Fruit fly (Drosophila melanogaster): ENCODE data around the gene CG17544.

The CG17544 gene

DNA sequence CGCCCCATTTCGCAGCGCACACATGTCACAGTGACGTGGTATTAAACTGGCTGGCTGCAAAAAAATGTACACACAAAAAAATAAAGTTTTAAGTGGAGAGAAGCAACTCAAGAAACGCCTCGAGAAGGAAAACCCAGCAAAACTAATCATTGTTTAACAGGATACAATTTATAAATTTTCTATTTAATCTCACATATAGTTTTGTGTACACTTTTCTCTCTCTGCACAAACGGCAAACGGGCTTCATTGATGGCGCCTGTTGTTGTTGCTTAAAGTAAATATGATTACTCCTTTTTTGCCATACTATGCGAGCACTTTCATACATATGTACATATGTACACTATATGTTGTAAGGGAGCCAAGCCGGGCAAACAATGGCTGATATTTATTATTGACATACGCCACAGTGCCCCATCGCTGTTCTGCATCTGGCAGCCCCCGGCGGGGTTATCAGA lies 40.2 kb downstream of the CG17544 start (continued):
- TF ChIP-seq CG15269 (tag; optimal IDR thresholded peaks at IDR 0.05) = no peak
- peak; percentile 70 for TF ChIP-seq btn (GFP tag; optimal IDR thresholded peaks at IDR 0.05)
- peak; percentile 74 for TF ChIP-seq CG3407 (GFP tag; optimal IDR thresholded peaks at IDR 0.05)
- TF ChIP-seq CG31365 (tag; optimal IDR thresholded peaks at IDR 0.05) = no peak
- peak; percentile 29 for TF ChIP-seq kay (GFP tag; optimal IDR thresholded peaks at IDR 0.05)
- no peak for TF ChIP-seq Tbp (GFP tag; optimal IDR thresholded peaks at IDR 0.05)
- peak; percentile 54 for TF ChIP-seq ara (GFP tag; IDR thresholded peaks at IDR 0.05)
- no peak for TF ChIP-seq her (GFP tag; optimal IDR thresholded peaks at IDR 0.05)
- no peak for TF ChIP-seq C15 (GFP tag; IDR thresholded peaks at IDR 0.05)
- TF ChIP-seq odd (GFP tag; optimal IDR thresholded peaks at IDR 0.05) = peak; percentile 9
- TF ChIP-seq ATbp (GFP tag; optimal IDR thresholded peaks at IDR 0.05) = peak; percentile 69
- TF ChIP-seq CG11085 (GFP tag; IDR thresholded peaks at IDR 0.05) = no peak
- TF ChIP-seq Sox100B (GFP tag; optimal IDR thresholded peaks at IDR 0.05) = peak; percentile 71
- TF ChIP-seq CG11398 (GFP tag; optimal IDR thresholded peaks at IDR 0.05) = peak; percentile 55
- no peak for TF ChIP-seq toy (GFP tag; IDR thresholded peaks at IDR 0.05)
- no peak for TF ChIP-seq CG10321 (GFP tag; IDR thresholded peaks at IDR 0.05)
- TF ChIP-seq Myb (GFP tag; optimal IDR thresholded peaks at IDR 0.05) = peak; percentile 10
- no peak for TF ChIP-seq CG43689 (GFP tag; IDR thresholded peaks at IDR 0.05)
- no peak; the same call in 1 of the 2 replicates for TF ChIP-seq sob (GFP tag; IDR thresholded peaks at IDR 0.05)
- TF ChIP-seq pita (GFP tag; optimal IDR thresholded peaks at IDR 0.05) = no peak
- TF ChIP-seq CG7786 (GFP tag; optimal IDR thresholded peaks at IDR 0.05) = peak; percentile 18
- peak; percentile 2 for TF ChIP-seq gcm2 (GFP tag; optimal IDR thresholded peaks at IDR 0.05)
- peak; percentile 52 for TF ChIP-seq CG13775 (GFP tag; optimal IDR thresholded peaks at IDR 0.05)
- no peak for TF ChIP-seq lov (optimal IDR thresholded peaks at IDR 0.05)
- TF ChIP-seq lov (GFP tag; IDR thresholded peaks at IDR 0.05) = no peak
- peak; percentile 45 for TF ChIP-seq CG7839 (tag; optimal IDR thresholded peaks at IDR 0.05)
- no peak for TF ChIP-seq caup (GFP tag; optimal IDR thresholded peaks at IDR 0.05; ENCODE audit: severe bottlenecking)
- TF ChIP-seq HLH54F (GFP tag; optimal IDR thresholded peaks at IDR 0.05) = peak; percentile 18
- TF ChIP-seq H15 (GFP tag; IDR thresholded peaks at IDR 0.05) = peak; percentile 58; the same call in 2 of the 3 replicates
- TF ChIP-seq Xrp1 (GFP tag; IDR thresholded peaks at IDR 0.05) = peak; percentile 80
- TF ChIP-seq CG13287 (GFP tag; IDR thresholded peaks at IDR 0.05; ENCODE audit: partially characterized antibody) = no peak
- TF ChIP-seq Mrtf (GFP tag; IDR thresholded peaks at IDR 0.05) = no peak
- TF ChIP-seq CG6175 (GFP tag; IDR thresholded peaks at IDR 0.05) = no peak
- TF ChIP-seq Atf-2 (GFP tag; optimal IDR thresholded peaks at IDR 0.05) = peak; percentile 36
- peak; percentile 66 for TF ChIP-seq HLH3B (GFP tag; IDR thresholded peaks at IDR 0.05)
- TF ChIP-seq Sry-β (GFP tag; optimal IDR thresholded peaks at IDR 0.05) = peak; percentile 19
- TF ChIP-seq Optix (GFP tag; IDR thresholded peaks at IDR 0.05) = peak; percentile 49; the same call in 2 of the 3 replicates
- TF ChIP-seq CG11456 (GFP tag; IDR thresholded peaks at IDR 0.05) = no peak
- TF ChIP-seq ham (GFP tag; IDR thresholded peaks at IDR 0.05) = no peak
- no peak for TF ChIP-seq HmgD (GFP tag; optimal IDR thresholded peaks at IDR 0.05)
- TF ChIP-seq CG14710 (tag; optimal IDR thresholded peaks at IDR 0.05) = peak; percentile 69
- no peak for TF ChIP-seq Hmx (GFP tag; optimal IDR thresholded peaks at IDR 0.05)
- TF ChIP-seq CG12942 (GFP tag; optimal IDR thresholded peaks at IDR 0.05) = peak; percentile 39
- TF ChIP-seq so (GFP tag; IDR thresholded peaks at IDR 0.05) = no peak
- peak; percentile 10 for TF ChIP-seq sqz (GFP tag; optimal IDR thresholded peaks at IDR 0.05)
- TF ChIP-seq CG11560 (tag; IDR thresholded peaks at IDR 0.05) = no peak
- no peak for TF ChIP-seq zen2 (GFP tag; IDR thresholded peaks at IDR 0.05; ENCODE audit: partially characterized antibody)
- TF ChIP-seq CG16813 (GFP tag; IDR thresholded peaks at IDR 0.05; ENCODE audit: partially characterized antibody) = no peak
- TF ChIP-seq CG2116 (GFP tag; optimal IDR thresholded peaks at IDR 0.05) = peak; percentile 40
- peak; percentile 26 for TF ChIP-seq CG11723 (GFP tag; optimal IDR thresholded peaks at IDR 0.05)
- peak; percentile 16 for TF ChIP-seq Side (GFP tag; optimal IDR thresholded peaks at IDR 0.05)
- TF ChIP-seq grau (tag; optimal IDR thresholded peaks at IDR 0.05) = peak; percentile 26
